Worm (Caenorhabditis elegans) whole organism, L1 larva: Measurements from ENCODE around the gene T13H10.2.

Experiments used
- C04F5.9 ChIP-seq: sonication (generic microtip); optimal IDR thresholded peaks from 2 replicates; lab custom pipeline; 2016; ENCODE audit warnings: missing genetic modification characterization, missing compliant biosample characterization
- C16A3.4 ChIP-seq: fragments of 150-350 bp; optimal IDR thresholded peaks from 2 replicates; lab custom pipeline; 2014; ENCODE audit warnings: missing biosample characterization, missing genetic modification characterization
- C34B4.2 ChIP-seq: sonication (generic microtip); optimal IDR thresholded peaks from 2 replicates; lab custom pipeline; 2017; ENCODE audit warnings: mild to moderate bottlenecking, missing genetic modification characterization, missing compliant biosample characterization
- F16B12.6 ChIP-seq: fragments of 150-350 bp; optimal IDR thresholded peaks from 2 replicates; lab custom pipeline; 2014; ENCODE audit warnings: missing biosample characterization, missing genetic modification characterization
- Y116A8C.19 ChIP-seq: sonication (generic microtip); optimal IDR thresholded peaks from 2 replicates; lab custom pipeline; 2016; ENCODE audit warnings: missing compliant biosample characterization, missing genetic modification characterization, borderline replicate concordance
- aha-1 ChIP-seq: fragments of 150-350 bp; optimal IDR thresholded peaks from 2 replicates; lab custom pipeline; 2014; ENCODE audit warnings: missing biosample characterization, missing genetic modification characterization
- alr-1 ChIP-seq: fragments of 200-800 bp; sonication (Bioruptor generic); optimal IDR thresholded peaks from 2 replicates; lab custom pipeline; 2018; ENCODE audit warnings: borderline replicate concordance, mild to moderate bottlenecking, missing genetic modification characterization, missing compliant biosample characterization
- ama-1 ChIP-seq: fragments of 150-350 bp; optimal IDR thresholded peaks from 2 replicates; lab custom pipeline; 2014
- blmp-1 ChIP-seq: fragments of 150-350 bp; optimal IDR thresholded peaks from 2 replicates; lab custom pipeline; 2014; ENCODE audit warnings: missing biosample characterization, missing genetic modification characterization
- ceh-82 ChIP-seq, 3 experiments: fragments of 150-350 bp in 1 of 3; sonication (generic microtip) in 2 of 3; optimal IDR thresholded peaks; 2 replicates each; lab custom pipeline; 2014 to 2017; ENCODE audit warnings: missing biosample characterization in 3 of 3, missing genetic modification characterization in 3 of 3
- ceh-90 ChIP-seq: sonication (generic microtip); optimal IDR thresholded peaks from 2 replicates; lab custom pipeline; 2016; ENCODE audit warnings: missing genetic modification characterization, missing compliant biosample characterization
- dpl-1 ChIP-seq, 3 experiments: fragments of 150-350 bp in 2 of 3; sonication (generic microtip) in 1 of 3; optimal IDR thresholded peaks; 2 replicates each; lab custom pipeline; 2014 to 2017; ENCODE audit warnings: missing biosample characterization in 3 of 3, missing genetic modification characterization in 3 of 3, missing genetic modification reagents in 3 of 3
- efl-1 ChIP-seq, 4 experiments: fragments of 150-350 bp; optimal IDR thresholded peaks in 3 of 4; peaks in 1 of 4; 1 replicate in 1 of 4; 2 replicates in 3 of 4; lab custom pipeline; 2014; ENCODE audit warnings: missing biosample characterization in 2 of 4, missing genetic modification characterization in 2 of 4, missing genetic modification reagents in 2 of 4
- egl-13 ChIP-seq: sonication (generic microtip); optimal IDR thresholded peaks from 2 replicates; lab custom pipeline; 2016; ENCODE audit warnings: missing genotype, missing genetic modification reagents, missing genetic modification characterization, missing compliant biosample characterization
- fos-1 ChIP-seq: fragments of 150-350 bp; optimal IDR thresholded peaks from 2 replicates; lab custom pipeline; 2014; ENCODE audit warnings: missing biosample characterization, missing genetic modification characterization
- grh-1 ChIP-seq: fragments of 200-800 bp; sonication (Bioruptor generic); IDR thresholded peaks from 2 replicates; pipeline ENCODE4 v1.3.6; 2022; ENCODE audit warnings: missing genetic modification reagents, missing genetic modification characterization, missing compliant biosample characterization
- hlh-17 ChIP-seq: fragments of 200-800 bp; sonication (Bioruptor generic); optimal IDR thresholded peaks from 2 replicates; lab custom pipeline; 2018; ENCODE audit warnings: missing genetic modification characterization, mild to moderate bottlenecking, missing compliant biosample characterization, moderate library complexity, borderline replicate concordance
- hlh-4 ChIP-seq: sonication (generic microtip); optimal IDR thresholded peaks from 2 replicates; lab custom pipeline; 2016; ENCODE audit warnings: mild to moderate bottlenecking, missing genetic modification characterization, missing compliant biosample characterization
- isw-1 ChIP-seq: fragments of 200-800 bp; sonication (Bioruptor generic); IDR thresholded peaks from 2 replicates; pipeline ENCODE4 v1.3.6; 2022; ENCODE audit warnings: missing genetic modification characterization, missing compliant biosample characterization
- lin-14 ChIP-seq: fragments of 200-800 bp; sonication (Bioruptor generic); optimal IDR thresholded peaks from 2 replicates; lab custom pipeline; 2018; ENCODE audit warnings: mild to moderate bottlenecking, missing genetic modification characterization, moderate library complexity, missing compliant biosample characterization
- lin-15B ChIP-seq: fragments of 150-350 bp; sonication (generic microtip); optimal IDR thresholded peaks from 3 replicates; lab custom pipeline; 2014; ENCODE audit warnings: missing biosample characterization, missing genetic modification characterization
- lin-35 ChIP-seq, 2 experiments: fragments of 150-350 bp; optimal IDR thresholded peaks; 2 replicates each; lab custom pipeline; 2014; ENCODE audit warnings: missing biosample characterization in 2 of 2, missing genetic modification characterization in 2 of 2, missing genetic modification reagents in 2 of 2
- lsy-2 ChIP-seq, 2 experiments: fragments of 150-350 bp; optimal IDR thresholded peaks; 2 replicates each; lab custom pipeline; 2014; ENCODE audit warnings: missing biosample characterization in 2 of 2, missing genetic modification characterization in 2 of 2
- mdl-1 ChIP-seq, 2 experiments: fragments of 150-350 bp; optimal IDR thresholded peaks; 2 replicates each; lab custom pipeline; 2014 to 2017; ENCODE audit warnings: missing biosample characterization in 2 of 2, missing genetic modification characterization in 2 of 2, inconsistent platforms in 1 of 2
- mef-2 ChIP-seq: fragments of 150-350 bp; optimal IDR thresholded peaks from 2 replicates; lab custom pipeline; 2014; ENCODE audit warnings: missing biosample characterization, missing genetic modification characterization
- mep-1 ChIP-seq: fragments of 150-350 bp; optimal IDR thresholded peaks from 2 replicates; lab custom pipeline; 2014; ENCODE audit warnings: missing biosample characterization, missing genetic modification characterization
- nhr-11 ChIP-seq: fragments of 150-350 bp; optimal IDR thresholded peaks from 2 replicates; lab custom pipeline; 2014; ENCODE audit warnings: missing biosample characterization, missing genetic modification characterization
- nhr-12 ChIP-seq: sonication (generic microtip); optimal IDR thresholded peaks from 2 replicates; lab custom pipeline; 2017; ENCODE audit warnings: missing biosample characterization, missing genetic modification characterization
- nhr-20 ChIP-seq: sonication (generic microtip); optimal IDR thresholded peaks from 2 replicates; lab custom pipeline; 2016; ENCODE audit warnings: mild to moderate bottlenecking, missing genetic modification characterization, missing compliant biosample characterization
- nhr-71 ChIP-seq: sonication (generic microtip); optimal IDR thresholded peaks from 2 replicates; lab custom pipeline; 2016; ENCODE audit warnings: mild to moderate bottlenecking, missing genetic modification characterization, moderate library complexity, missing compliant biosample characterization
- nhr-77 ChIP-seq: fragments of 150-350 bp; optimal IDR thresholded peaks from 2 replicates; lab custom pipeline; 2014; ENCODE audit warnings: missing biosample characterization, missing genetic modification characterization
- nhr-84 ChIP-seq: sonication (generic microtip); optimal IDR thresholded peaks from 2 replicates; lab custom pipeline; 2017; ENCODE audit warnings: missing biosample characterization, missing genetic modification characterization
- nhr-85 ChIP-seq: sonication (generic microtip); peaks from one replicate; lab custom pipeline; 2016; ENCODE audit warnings: missing genetic modification characterization, inconsistent platforms, missing compliant biosample characterization
- nhr-90 ChIP-seq: sonication (generic microtip); optimal IDR thresholded peaks from 2 replicates; lab custom pipeline; 2016; ENCODE audit warnings: mild to moderate bottlenecking, missing genetic modification characterization, missing compliant biosample characterization; ENCODE audit not compliant: poor library complexity
- pqm-1 ChIP-seq: sonication (generic microtip); optimal IDR thresholded peaks from 3 replicates; lab custom pipeline; 2017; ENCODE audit warnings: missing biosample characterization, missing genetic modification characterization
- rnt-1 ChIP-seq: sonication (generic microtip); optimal IDR thresholded peaks from 2 replicates; lab custom pipeline; 2016; ENCODE audit warnings: mild to moderate bottlenecking, missing genetic modification characterization, moderate library complexity, missing compliant biosample characterization
- snu-23 ChIP-seq: sonication (generic microtip); optimal IDR thresholded peaks from 2 replicates; lab custom pipeline; 2016; ENCODE audit warnings: missing genetic modification characterization, missing compliant biosample characterization
- sox-4 ChIP-seq: sonication (generic microtip); optimal IDR thresholded peaks from 2 replicates; lab custom pipeline; 2016; ENCODE audit warnings: missing genetic modification characterization, missing compliant biosample characterization
- swsn-7 ChIP-seq: sonication (generic microtip); optimal IDR thresholded peaks from 2 replicates; lab custom pipeline; 2016; ENCODE audit warnings: missing genetic modification characterization, missing compliant biosample characterization
- tbx-2 ChIP-seq: sonication (generic microtip); optimal IDR thresholded peaks from 2 replicates; lab custom pipeline; 2016; ENCODE audit warnings: missing genetic modification characterization, missing compliant biosample characterization
- tlp-1 ChIP-seq: fragments of 150-350 bp; optimal IDR thresholded peaks from 2 replicates; lab custom pipeline; 2014; ENCODE audit warnings: missing biosample characterization, missing genetic modification characterization
- unc-30 ChIP-seq: sonication (generic microtip); optimal IDR thresholded peaks from 2 replicates; lab custom pipeline; 2017; ENCODE audit warnings: missing biosample characterization, missing genetic modification characterization
- unc-86 ChIP-seq: sonication (generic microtip); optimal IDR thresholded peaks from 2 replicates; lab custom pipeline; 2016; ENCODE audit warnings: missing genetic modification characterization, missing compliant biosample characterization
- vab-15 ChIP-seq: sonication (generic microtip); optimal IDR thresholded peaks from 2 replicates; lab custom pipeline; 2017; ENCODE audit warnings: missing genotype, mild to moderate bottlenecking, missing genetic modification characterization, missing compliant biosample characterization
- zip-4 ChIP-seq: fragments of 200-800 bp; sonication (Bioruptor generic); optimal IDR thresholded peaks from 2 replicates; lab custom pipeline; 2018; ENCODE audit warnings: mild to moderate bottlenecking, missing genetic modification characterization, moderate library complexity, missing compliant biosample characterization
- ztf-11 ChIP-seq, 2 experiments: sonication (generic microtip); optimal IDR thresholded peaks; 2 replicates each; lab custom pipeline; 2016 to 2017; ENCODE audit warnings: missing genetic modification characterization in 2 of 2, missing biosample characterization in 1 of 2, missing compliant biosample characterization in 1 of 2

T13H10.2 gene

ce11 chrIV:9933580-9933979 is 30.5 kb upstream of the T13H10.2 start, which contains the start of gene spe-29:
spe-29 (plus strand) TSS chrIV:9933880.
- TF ChIP-seq nhr-85 (tag; lab: Kevin White, UChicago) (no peak), efl-1 (optimal IDR thresholded peaks at IDR 0.05; lab: Kevin White, UChicago) (no peak), efl-1 (GFP tag; optimal IDR thresholded peaks at IDR 0.05 in 1 of 2; lab: Kevin White, UChicago) (peak in 1 of 2 experiments; percentile 1), ceh-90 (tag; lab: Kevin White, UChicago) (no peak)

ce11 chrIV:9943214-9943613 is 20.8 kb upstream of the T13H10.2 start:
- no peak for TF ChIP-seq Y116A8C.19 (tag; lab: Kevin White, UChicago)
- no peak for TF ChIP-seq vab-15
- no peak for TF ChIP-seq lsy-2 (tag; optimal IDR thresholded peaks at IDR 0.05; lab: Kevin White, UChicago)
- TF ChIP-seq blmp-1 (tag; lab: Kevin White, UChicago), result no peak
- no peak for TF ChIP-seq mdl-1 (tag; optimal IDR thresholded peaks at IDR 0.05; lab: Kevin White, UChicago)
- TF ChIP-seq, all 84 proteins: peak for 0

- TF ChIP-seq efl-1 (optimal IDR thresholded peaks at IDR 0.05; lab: Kevin White, UChicago), result no peak
- TF ChIP-seq efl-1 (GFP tag; optimal IDR thresholded peaks at IDR 0.05 in 1 of 2; lab: Kevin White, UChicago), result peak in 1 of 2 experiments; percentile 79
- TF ChIP-seq C34B4.2 (tag; lab: Kevin White, UChicago), result no peak
- TF ChIP-seq tbx-2, result peak; percentile 22
- TF ChIP-seq lin-15B (tag; lab: Kevin White, UChicago), result no peak
- peak; percentile 45 for TF ChIP-seq nhr-77
Measured at ce11 chrIV:9944279-9944678, 19.8 kb upstream of the T13H10.2 start.

- TF ChIP-seq lin-15B (tag; lab: Kevin White, UChicago) (no peak), tlp-1 (tag; lab: Kevin White, UChicago) (no peak), efl-1 (optimal IDR thresholded peaks at IDR 0.05; lab: Kevin White, UChicago) (peak; percentile 4 to 56), efl-1 (GFP tag; optimal IDR thresholded peaks at IDR 0.05 in 1 of 2; lab: Kevin White, UChicago) (peak in 1 of 2 experiments; percentile 52), mdl-1 (tag; optimal IDR thresholded peaks at IDR 0.05; lab: Kevin White, UChicago) (no peak), sox-4 (no peak), unc-86 (tag; lab: Kevin White, UChicago) (no peak), blmp-1 (tag; lab: Kevin White, UChicago) (no peak), nhr-11 (tag; lab: Kevin White, UChicago) (no peak), C04F5.9 (tag; lab: Kevin White, UChicago) (no peak), dpl-1 (GFP tag; optimal IDR thresholded peaks at IDR 0.05; lab: Kevin White, UChicago) (peak; percentile 8 to 39 (median 12)), mef-2 (tag; lab: Kevin White, UChicago) (no peak), pqm-1 (tag; lab: Kevin White, UChicago) (no peak), nhr-12 (tag; lab: Kevin White, UChicago) (no peak), nhr-20 (peak; percentile 24), snu-23 (GFP tag; lab: Kevin White, UChicago) (peak; percentile 39), unc-30 (tag; lab: Kevin White, UChicago) (no peak), lin-35 (GFP tag; optimal IDR thresholded peaks at IDR 0.05; lab: Kevin White, UChicago) (peak in 1 of 2 experiments; percentile 51), alr-1 (tag; lab: Kevin White, UChicago) (no peak), hlh-4 (tag; lab: Kevin White, UChicago) (no peak), aha-1 (tag; lab: Kevin White, UChicago) (no peak), ceh-82 (tag; optimal IDR thresholded peaks at IDR 0.05; lab: Kevin White, UChicago) (no peak), grh-1 (GFP tag; lab: Robert Waterston, UW) (no peak), nhr-71 (tag; lab: Kevin White, UChicago) (peak; percentile 66), hlh-17 (no peak), isw-1 (GFP tag; lab: Robert Waterston, UW) (no peak), nhr-77 (peak; percentile 35), nhr-90 (tag; lab: Kevin White, UChicago) (no peak), mep-1 (tag; lab: Kevin White, UChicago) (peak; percentile 8), egl-13 (tag; lab: Kevin White, UChicago) (no peak), ama-1 (lab: Kevin White, UChicago) (no peak), swsn-7 (tag; lab: Kevin White, UChicago) (no peak), fos-1 (tag; lab: Kevin White, UChicago) (no peak), F16B12.6 (tag; lab: Kevin White, UChicago) (no peak), lin-14 (GFP tag; lab: Kevin White, UChicago) (peak; percentile 73), rnt-1 (tag; lab: Kevin White, UChicago) (peak; percentile 60), C16A3.4 (no peak), zip-4 (GFP tag; lab: Kevin White, UChicago) (no peak), nhr-84 (tag; lab: Kevin White, UChicago) (no peak), ztf-11 (tag; optimal IDR thresholded peaks at IDR 0.05; lab: Kevin White, UChicago) (no peak)
Measured at ce11 chrIV:9948035-9948434, 16.0 kb upstream of the T13H10.2 start.
